Worm (Caenorhabditis elegans) whole organism, midembryonic: Measurements from ENCODE around the gene fubl-1.

Experiments
- T22C8.4 ChIP-seq: fragments of 200-800 bp; sonication (Bioruptor generic); IDR thresholded peaks from 2 replicates; pipeline ENCODE4 v1.3.6; 2022; ENCODE audit warnings: missing genetic modification characterization, missing compliant biosample characterization
- flt-1 ChIP-seq: fragments of 200-800 bp; sonication (Bioruptor generic); IDR thresholded peaks from 2 replicates; pipeline ENCODE4 v1.3.6; 2022; ENCODE audit warnings: missing genetic modification characterization, missing compliant biosample characterization
- klf-2 ChIP-seq: fragments of 200-800 bp; sonication (Bioruptor generic); conservative IDR thresholded peaks from 2 replicates; pipeline ENCODE4 v1.3.6; 2022; ENCODE audit warnings: missing genetic modification reagents, missing genetic modification characterization, missing compliant biosample characterization
- ztf-23 ChIP-seq: fragments of 200-800 bp; sonication (Bioruptor generic); IDR thresholded peaks from 2 replicates; pipeline ENCODE4 v1.3.6; 2022; ENCODE audit warnings: missing genetic modification reagents, missing genetic modification characterization, missing compliant biosample characterization

DNA sequence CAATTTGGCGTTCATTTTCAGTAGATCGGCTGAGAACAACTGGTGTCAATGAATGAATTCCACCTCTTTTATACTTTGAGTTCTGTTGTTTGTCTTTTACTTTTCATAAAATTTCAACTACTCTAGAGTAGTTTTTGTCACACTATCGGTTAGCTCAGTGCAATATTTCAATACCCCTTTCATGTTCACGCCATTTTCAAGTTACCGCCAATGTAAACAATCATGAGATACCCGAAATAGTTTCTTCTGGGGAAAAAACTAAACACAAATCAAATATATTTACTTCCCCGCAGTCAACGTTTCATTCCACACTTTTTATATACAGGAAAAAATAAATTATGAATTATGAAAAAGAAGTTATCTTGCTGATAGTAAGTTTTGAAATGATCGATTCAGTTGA is 10.3 kb downstream of the fubl-1 start, which contains the start of gene fipr-4:
- TF ChIP-seq flt-1 (GFP tag; lab: Robert Waterston, UW): no peak
- no peak for TF ChIP-seq ztf-23 (GFP tag; lab: Robert Waterston, UW)
- TF ChIP-seq T22C8.4: no peak
- TF ChIP-seq klf-2: no peak
